Fruit fly (Drosophila melanogaster) whole organism, embryonic: ENCODE results near the gene CG17652.

Experiments
- Atf6 ChIP-seq: fragments of 200-800 bp; sonication (Bioruptor generic); IDR thresholded peaks from 2 replicates; pipeline ENCODE4 v1.3.6; 2022; ENCODE audit warnings: missing biosample characterization, missing genetic modification characterization
- BEAF-32 ChIP-seq: fragments of 200-800 bp; sonication (Bioruptor generic); optimal IDR thresholded peaks from 3 replicates; lab custom pipeline; 2017; ENCODE audit warnings: missing biosample characterization, missing genetic modification characterization, mild to moderate bottlenecking, moderate library complexity, missing genetic modification reagents
- Bteb2 ChIP-seq: fragments of 200-800 bp; sonication (Bioruptor generic); optimal IDR thresholded peaks from 2 replicates; lab custom pipeline; 2016; ENCODE audit warnings: missing biosample characterization, missing genetic modification characterization
- CG10654 ChIP-seq: fragments of 200-800 bp; sonication (Bioruptor generic); optimal IDR thresholded peaks from 2 replicates; lab custom pipeline; 2016; ENCODE audit warnings: missing biosample characterization, missing genetic modification characterization
- CG10959 ChIP-seq: fragments of 200-800 bp; sonication (Bioruptor generic); IDR thresholded peaks from 2 replicates; pipeline ENCODE4 v1.3.6; 2022; ENCODE audit warnings: missing biosample characterization, missing genetic modification characterization
- CG11456 ChIP-seq: fragments of 200-800 bp; sonication (Bioruptor generic); IDR thresholded peaks from 3 replicates; pipeline ENCODE4 v1.3.6; 2022; ENCODE audit warnings: missing biosample characterization, missing genetic modification characterization
- CG12155 ChIP-seq: fragments of 200-800 bp; sonication (Bioruptor generic); optimal IDR thresholded peaks from 3 replicates; lab custom pipeline; 2016; ENCODE audit warnings: missing biosample characterization, missing genetic modification characterization
- CG12391 ChIP-seq: fragments of 200-800 bp; sonication (Bioruptor generic); optimal IDR thresholded peaks from 3 replicates; lab custom pipeline; 2018; ENCODE audit warnings: missing biosample characterization, mild to moderate bottlenecking, missing genetic modification characterization, moderate library complexity
- CG15601 ChIP-seq: fragments of 200-800 bp; sonication (Bioruptor generic); optimal IDR thresholded peaks from 3 replicates; lab custom pipeline; 2019; ENCODE audit warnings: missing biosample characterization, mild to moderate bottlenecking, missing genetic modification characterization, moderate library complexity
- CG1602 ChIP-seq: fragments of 200-800 bp; sonication (Bioruptor generic); optimal IDR thresholded peaks from 3 replicates; lab custom pipeline; 2016; ENCODE audit warnings: missing biosample characterization, missing genetic modification characterization
- CG17328 ChIP-seq: fragments of 200-800 bp; sonication (Bioruptor generic); IDR thresholded peaks from 2 replicates; pipeline ENCODE4 v1.3.6; 2022; ENCODE audit warnings: missing biosample characterization, missing genetic modification characterization
- CG18011 ChIP-seq: fragments of 200-800 bp; sonication (Bioruptor generic); optimal IDR thresholded peaks from 2 replicates; lab custom pipeline; 2017; ENCODE audit warnings: missing biosample characterization, missing genetic modification characterization, mild to moderate bottlenecking, moderate library complexity, missing genotype
- CG18262 ChIP-seq: fragments of 200-800 bp; optimal IDR thresholded peaks from 3 replicates; lab custom pipeline; 2019; ENCODE audit warnings: missing biosample characterization, mild to moderate bottlenecking, missing genetic modification characterization, moderate library complexity
- CG18619 ChIP-seq: fragments of 200-800 bp; sonication (Bioruptor generic); optimal IDR thresholded peaks from 3 replicates; lab custom pipeline; 2017; ENCODE audit warnings: missing biosample characterization, mild to moderate bottlenecking, missing genetic modification characterization
- CG2120 ChIP-seq: fragments of 200-800 bp; sonication (Bioruptor generic); optimal IDR thresholded peaks from 3 replicates; lab custom pipeline; 2016; ENCODE audit warnings: missing biosample characterization, missing genetic modification characterization
- CG34376 ChIP-seq: fragments of 200-800 bp; sonication (Bioruptor generic); optimal IDR thresholded peaks from 2 replicates; lab custom pipeline; 2018; ENCODE audit warnings: missing biosample characterization, mild to moderate bottlenecking, missing genetic modification characterization
- CG3847 ChIP-seq: fragments of 200-800 bp; sonication (Bioruptor generic); IDR thresholded peaks from 2 replicates; pipeline ENCODE4 v1.3.6; 2022; ENCODE audit warnings: missing biosample characterization, missing genetic modification characterization
- CG4854 ChIP-seq: fragments of 200-800 bp; sonication (Bioruptor generic); optimal IDR thresholded peaks from 2 replicates; lab custom pipeline; 2016; ENCODE audit warnings: missing biosample characterization, missing genetic modification characterization, inconsistent platforms
- CG6765 ChIP-seq: fragments of 200-800 bp; sonication (Bioruptor generic); optimal IDR thresholded peaks from 3 replicates; lab custom pipeline; 2017; ENCODE audit warnings: missing biosample characterization, mild to moderate bottlenecking, missing genetic modification characterization
- CG8359 ChIP-seq: fragments of 200-800 bp; sonication (Bioruptor generic); optimal IDR thresholded peaks from 2 replicates; lab custom pipeline; 2017; ENCODE audit warnings: missing biosample characterization, mild to moderate bottlenecking, missing genetic modification characterization, borderline replicate concordance
- CG8388 ChIP-seq: fragments of 200-800 bp; sonication (Bioruptor generic); optimal IDR thresholded peaks from 2 replicates; lab custom pipeline; 2019; ENCODE audit warnings: missing biosample characterization, mild to moderate bottlenecking, missing genetic modification characterization, moderate library complexity
- CG9797 ChIP-seq: fragments of 200-800 bp; sonication (Bioruptor generic); optimal IDR thresholded peaks from 3 replicates; lab custom pipeline; 2018; ENCODE audit warnings: missing biosample characterization, mild to moderate bottlenecking, missing genetic modification characterization
- Camta ChIP-seq: fragments of 200-800 bp; sonication (Bioruptor generic); optimal IDR thresholded peaks from 2 replicates; lab custom pipeline; 2016; ENCODE audit warnings: missing biosample characterization, missing genetic modification characterization
- Chrac-16 ChIP-seq: fragments of 200-800 bp; sonication (Bioruptor generic); optimal IDR thresholded peaks from 3 replicates; lab custom pipeline; 2016; ENCODE audit warnings: missing biosample characterization, missing genetic modification characterization
- Dfd ChIP-seq, 2 experiments: fragments of >200 bp; optimal IDR thresholded peaks; 2 replicates each; lab custom pipeline; 2017; ENCODE audit warnings: missing biosample characterization in 2 of 2, missing genetic modification characterization in 2 of 2
- Dref ChIP-seq: fragments of 200-800 bp; sonication (Bioruptor generic); IDR thresholded peaks from 2 replicates; pipeline ENCODE4 v1.3.6; 2022; ENCODE audit warnings: missing biosample characterization, missing genetic modification characterization
- Drgx ChIP-seq: fragments of 200-800 bp; sonication (Bioruptor generic); IDR thresholded peaks from 2 replicates; pipeline ENCODE4 v1.3.6; 2022; ENCODE audit warnings: missing biosample characterization, missing genetic modification characterization
- Eip74EF ChIP-seq, 2 experiments: fragments of 200-800 bp in 1 of 2; fragments of >200 bp in 1 of 2; sonication (Bioruptor generic) in 1 of 2; optimal IDR thresholded peaks; 2 replicates each; lab custom pipeline; 2017 to 2019; ENCODE audit warnings: missing biosample characterization in 2 of 2, missing genetic modification characterization in 2 of 2, mild to moderate bottlenecking in 1 of 2, moderate library complexity in 1 of 2
- GATAe ChIP-seq: fragments of 200-800 bp; sonication (Bioruptor generic); conservative IDR thresholded peaks from 2 replicates; pipeline ENCODE4 v1.3.6; 2022; ENCODE audit warnings: missing biosample characterization, missing genetic modification characterization
- Gsc ChIP-seq: fragments of 200-800 bp; sonication (Bioruptor generic); IDR thresholded peaks from 2 replicates; pipeline ENCODE4 v1.3.6; 2022; ENCODE audit warnings: missing biosample characterization, missing genetic modification characterization
- HLH4C ChIP-seq: fragments of 200-800 bp; sonication (Bioruptor generic); IDR thresholded peaks from 3 replicates; pipeline ENCODE4 v1.3.6; 2022; ENCODE audit warnings: missing biosample characterization, missing genetic modification characterization; ENCODE audit not compliant: partially characterized antibody
- Hmx ChIP-seq: fragments of 200-800 bp; sonication (Bioruptor generic); optimal IDR thresholded peaks from 2 replicates; lab custom pipeline; 2016; ENCODE audit warnings: missing biosample characterization, missing genetic modification characterization
- Lpt ChIP-seq: fragments of >200 bp; optimal IDR thresholded peaks from 2 replicates; lab custom pipeline; 2018; ENCODE audit warnings: missing biosample characterization, missing genetic modification characterization
- Ptx1 ChIP-seq: fragments of 200-800 bp; sonication (Bioruptor generic); IDR thresholded peaks from 2 replicates; pipeline ENCODE4 v1.3.6; 2022; ENCODE audit warnings: missing biosample characterization, missing genetic modification characterization
- Rfx ChIP-seq: fragments of 200-800 bp; sonication (Bioruptor generic); IDR thresholded peaks from 2 replicates; pipeline ENCODE4 v1.3.6; 2022; ENCODE audit warnings: missing biosample characterization, missing genetic modification characterization
- Stat92E ChIP-seq, 3 experiments: fragments of >200 bp in 2 of 3; fragments of 200-800 bp in 1 of 3; sonication (Bioruptor generic) in 1 of 3; optimal IDR thresholded peaks; 2 replicates each; lab custom pipeline; 2017 to 2019; ENCODE audit warnings: missing biosample characterization in 3 of 3, missing genetic modification characterization in 3 of 3, mild to moderate bottlenecking in 1 of 3, moderate library complexity in 1 of 3
- ab ChIP-seq: fragments of 200-800 bp; sonication (Bioruptor generic); optimal IDR thresholded peaks from 2 replicates; lab custom pipeline; 2016; ENCODE audit warnings: missing biosample characterization, missing genetic modification characterization
- br ChIP-seq: fragments of >200 bp; optimal IDR thresholded peaks from 2 replicates; lab custom pipeline; 2017
- croc ChIP-seq: fragments of 200-800 bp; sonication (Bioruptor generic); conservative IDR thresholded peaks from 3 replicates; pipeline ENCODE4 v1.3.6; 2022; ENCODE audit warnings: missing biosample characterization, missing genetic modification characterization
- emc ChIP-seq: fragments of 200-800 bp; sonication (Bioruptor generic); optimal IDR thresholded peaks from 2 replicates; lab custom pipeline; 2016; ENCODE audit warnings: missing biosample characterization, missing genetic modification characterization
- eve ChIP-seq, 2 experiments: fragments of >200 bp; optimal IDR thresholded peaks; 2 replicates each; lab custom pipeline; 2017; ENCODE audit warnings: missing biosample characterization in 2 of 2, missing genetic modification characterization in 2 of 2
- ewg ChIP-seq: fragments of 200-800 bp; sonication (Bioruptor generic); optimal IDR thresholded peaks from 3 replicates; lab custom pipeline; 2017; ENCODE audit warnings: mild to moderate bottlenecking, missing biosample characterization, missing genetic modification reagents, missing genetic modification characterization
- fru ChIP-seq: fragments of >200 bp; optimal IDR thresholded peaks from 2 replicates; lab custom pipeline; 2017
- hkb ChIP-seq, 2 experiments: fragments of 200-800 bp in 1 of 2; fragments of >200 bp in 1 of 2; sonication (Bioruptor generic) in 1 of 2; IDR thresholded peaks in 1 of 2; optimal IDR thresholded peaks in 1 of 2; 2 replicates each; pipeline versions ENCODE4 v1.3.6 to Lab custom; 2017 to 2022; ENCODE audit warnings: missing biosample characterization in 1 of 2, missing genetic modification characterization in 1 of 2
- knrl ChIP-seq: fragments of 200-800 bp; sonication (Bioruptor generic); IDR thresholded peaks from 3 replicates; pipeline ENCODE4 v1.3.6; 2022; ENCODE audit warnings: missing biosample characterization, missing genetic modification characterization; ENCODE audit not compliant: partially characterized antibody
- lab ChIP-seq: fragments of 200-800 bp; sonication (Bioruptor generic); optimal IDR thresholded peaks from 3 replicates; lab custom pipeline; 2017; ENCODE audit warnings: missing biosample characterization, missing genetic modification characterization, mild to moderate bottlenecking, moderate library complexity, missing genetic modification reagents
- pzg ChIP-seq: fragments of 200-800 bp; sonication (Bioruptor generic); optimal IDR thresholded peaks from 3 replicates; lab custom pipeline; 2018; ENCODE audit warnings: missing biosample characterization, mild to moderate bottlenecking, missing genetic modification characterization, moderate library complexity
- sens-2 ChIP-seq: fragments of 200-800 bp; sonication (Bioruptor generic); IDR thresholded peaks from 2 replicates; pipeline ENCODE4 v1.3.6; 2022; ENCODE audit warnings: missing biosample characterization, missing genetic modification characterization
- shn ChIP-seq: fragments of 200-800 bp; sonication (Bioruptor generic); optimal IDR thresholded peaks from 3 replicates; lab custom pipeline; 2016; ENCODE audit warnings: missing biosample characterization, missing genetic modification characterization
- toy ChIP-seq: fragments of 200-800 bp; sonication (Bioruptor generic); IDR thresholded peaks from 2 replicates; pipeline ENCODE4 v1.3.6; 2022; ENCODE audit warnings: missing biosample characterization, missing genetic modification characterization

The CG17652 gene

dm6 chr2L:1723135-1723936, 8.8 kb downstream of the CG17652 start (continued):
- TF ChIP-seq emc (GFP tag; lab: Kevin White, UChicago) (no peak), CG10959 (GFP tag; lab: Robert Waterston, UW) (no peak), Eip74EF (GFP tag; optimal IDR thresholded peaks at IDR 0.05; lab: Kevin White, UChicago) (peak in 1 of 2 experiments; percentile 53), CG18619 (GFP tag; lab: Kevin White, UChicago) (no peak), croc (no peak), CG1602 (GFP tag; lab: Kevin White, UChicago) (no peak), CG12391 (tag; lab: Kevin White, UChicago) (peak; percentile 18), BEAF-32 (GFP tag; lab: Kevin White, UChicago) (no peak), CG12155 (GFP tag; lab: Kevin White, UChicago) (no peak), Camta (GFP tag; lab: Kevin White, UChicago) (no peak), lab (GFP tag; lab: Kevin White, UChicago) (peak; percentile 20), fru (lab: Kevin White, UChicago) (no peak), Lpt (no peak), Bteb2 (GFP tag; lab: Kevin White, UChicago) (no peak), br (lab: Kevin White, UChicago) (no peak), Drgx (no peak), CG6765 (GFP tag; lab: Kevin White, UChicago) (no peak), CG34376 (GFP tag; lab: Kevin White, UChicago) (no peak), toy (GFP tag; lab: Robert Waterston, UW) (no peak), Chrac-16 (GFP tag; lab: Kevin White, UChicago) (no peak), Atf6 (no peak), Dref (GFP tag; lab: Robert Waterston, UW) (no peak), CG10654 (GFP tag; lab: Kevin White, UChicago) (no peak), sens-2 (GFP tag; lab: Robert Waterston, UW) (no peak), shn (GFP tag; lab: Kevin White, UChicago) (no peak), Stat92E (GFP tag; optimal IDR thresholded peaks at IDR 0.05; lab: Kevin White, UChicago) (peak in 1 of 3 experiments; percentile 11), CG8388 (no peak), ab (no peak), CG17328 (GFP tag; lab: Robert Waterston, UW) (no peak), Dfd (GFP tag; optimal IDR thresholded peaks at IDR 0.05; lab: Kevin White, UChicago) (no peak), CG11456 (GFP tag; lab: Robert Waterston, UW) (no peak), eve (GFP tag; optimal IDR thresholded peaks at IDR 0.05; lab: Kevin White, UChicago) (no peak), Hmx (GFP tag; lab: Kevin White, UChicago) (no peak), CG9797 (GFP tag; lab: Kevin White, UChicago) (no peak), knrl (GFP tag; lab: Robert Waterston, UW) (no peak), Rfx (GFP tag; lab: Robert Waterston, UW) (peak; percentile 40), CG4854 (GFP tag; lab: Kevin White, UChicago) (no peak), CG2120 (GFP tag; lab: Kevin White, UChicago) (peak; percentile 20), CG15601 (peak; percentile 65), Gsc (no peak), Ptx1 (GFP tag; lab: Robert Waterston, UW) (0 out of 2 replicates have a peak, but pooled peaks have one; percentile 13), pzg (GFP tag; lab: Kevin White, UChicago) (no peak), hkb (optimal IDR thresholded peaks at IDR 0.05; lab: Kevin White, UChicago) (no peak), hkb (GFP tag; IDR thresholded peaks at IDR 0.05; lab: Robert Waterston, UW) (no peak), CG18262 (tag; lab: Kevin White, UChicago) (peak; percentile 24), CG18011 (GFP tag; lab: Kevin White, UChicago) (no peak), ewg (no peak), CG3847 (GFP tag; lab: Robert Waterston, UW) (no peak), CG8359 (GFP tag; lab: Kevin White, UChicago) (no peak), GATAe (0 out of 2 replicates have a peak, but pooled peaks have one; percentile 28), HLH4C (GFP tag; lab: Robert Waterston, UW) (no peak)
